Fruit fly (Drosophila melanogaster) whole organism, prepupa: ENCODE results near the gene Sc2.

Experiments used
- CG6854 ChIP-seq: fragments of 200-800 bp; sonication (Bioruptor generic); optimal IDR thresholded peaks from 2 replicates; lab custom pipeline; 2017; ENCODE audit warnings: missing biosample characterization, mild to moderate bottlenecking, missing genetic modification characterization
- dsx ChIP-seq: fragments of 200-800 bp; optimal IDR thresholded peaks from 3 replicates; lab custom pipeline; 2019; ENCODE audit warnings: missing biosample characterization, mild to moderate bottlenecking, missing genetic modification characterization, moderate library complexity; ENCODE audit not compliant: poor library complexity, severe bottlenecking
- fd85E ChIP-seq: fragments of 200-800 bp; sonication (Bioruptor generic); optimal IDR thresholded peaks from 3 replicates; lab custom pipeline; 2016; ENCODE audit warnings: missing biosample characterization, missing genetic modification characterization

- TF ChIP-seq CG6854 (GFP tag; lab: Kevin White, UChicago) (no peak), dsx (no peak), fd85E (no peak)
Observed at dm6 chr3L:3898978-3899377, 4.3 kb upstream of the Sc2 start, which contains the start of gene Ccz1.
